Fruit fly (Drosophila melanogaster) whole organism, embryonic: Measurements from ENCODE around the gene kri.

Source experiments
- Bdp1 ChIP-seq: fragments of 200-800 bp; sonication (Bioruptor generic); optimal IDR thresholded peaks from 3 replicates; lab custom pipeline; 2016; ENCODE audit warnings: missing biosample characterization, missing genetic modification characterization
- C15 ChIP-seq: fragments of 200-800 bp; sonication (Bioruptor generic); IDR thresholded peaks from 3 replicates; pipeline ENCODE4 v1.3.6; 2022; ENCODE audit warnings: missing biosample characterization, missing genetic modification characterization
- CG10147 ChIP-seq: fragments of 200-800 bp; sonication (Bioruptor generic); optimal IDR thresholded peaks from 2 replicates; lab custom pipeline; 2019; ENCODE audit warnings: missing biosample characterization, mild to moderate bottlenecking, missing genetic modification characterization, moderate library complexity
- CG1024 ChIP-seq: fragments of 200-800 bp; sonication (Bioruptor generic); IDR thresholded peaks from 2 replicates; pipeline ENCODE4 v1.3.6; 2022; ENCODE audit warnings: missing biosample characterization, missing genetic modification characterization
- CG10366 ChIP-seq: fragments of 200-800 bp; sonication (Bioruptor generic); IDR thresholded peaks from 2 replicates; pipeline ENCODE4 v1.3.6; 2022; ENCODE audit warnings: missing biosample characterization, missing genetic modification characterization
- CG10654 ChIP-seq: fragments of 200-800 bp; sonication (Bioruptor generic); optimal IDR thresholded peaks from 2 replicates; lab custom pipeline; 2016; ENCODE audit warnings: missing biosample characterization, missing genetic modification characterization
- CG11247 ChIP-seq: fragments of 200-800 bp; sonication (Bioruptor generic); IDR thresholded peaks from 2 replicates; pipeline ENCODE4 v1.3.6; 2022; ENCODE audit warnings: missing biosample characterization, missing genetic modification characterization
- CG14860 ChIP-seq: fragments of 200-800 bp; sonication (Bioruptor generic); IDR thresholded peaks from 3 replicates; pipeline ENCODE4 v1.3.6; 2022; ENCODE audit warnings: missing biosample characterization, missing genetic modification characterization; ENCODE audit not compliant: partially characterized antibody
- CG15696 ChIP-seq: fragments of 200-800 bp; sonication (Bioruptor generic); optimal IDR thresholded peaks from 2 replicates; lab custom pipeline; 2019; ENCODE audit warnings: missing biosample characterization, mild to moderate bottlenecking, missing genetic modification characterization, moderate library complexity
- CG17359 ChIP-seq: fragments of 200-800 bp; sonication (Bioruptor generic); optimal IDR thresholded peaks from 3 replicates; lab custom pipeline; 2018; ENCODE audit warnings: missing biosample characterization, mild to moderate bottlenecking, missing genetic modification characterization, moderate library complexity
- CG17568 ChIP-seq: fragments of 200-800 bp; sonication (Bioruptor generic); optimal IDR thresholded peaks from 2 replicates; lab custom pipeline; 2018; ENCODE audit warnings: missing biosample characterization, mild to moderate bottlenecking, missing genetic modification characterization, moderate library complexity
- CG17912 ChIP-seq: fragments of 200-800 bp; sonication (Bioruptor generic); optimal IDR thresholded peaks from 2 replicates; lab custom pipeline; 2018; ENCODE audit warnings: missing biosample characterization, mild to moderate bottlenecking, missing genetic modification characterization
- CG2120 ChIP-seq: fragments of 200-800 bp; sonication (Bioruptor generic); optimal IDR thresholded peaks from 3 replicates; lab custom pipeline; 2016; ENCODE audit warnings: missing biosample characterization, missing genetic modification characterization
- CG2889 ChIP-seq: fragments of 200-800 bp; sonication (Bioruptor generic); IDR thresholded peaks from 3 replicates; pipeline ENCODE4 v1.3.6; 2022; ENCODE audit warnings: missing biosample characterization, missing genetic modification characterization
- CG3726 ChIP-seq: fragments of 200-800 bp; sonication (Bioruptor generic); IDR thresholded peaks from 3 replicates; pipeline ENCODE4, ENCODE4 v1.3.6; 2022; ENCODE audit warnings: missing biosample characterization, missing genetic modification characterization
- CG3847 ChIP-seq: fragments of 200-800 bp; sonication (Bioruptor generic); IDR thresholded peaks from 2 replicates; pipeline ENCODE4 v1.3.6; 2022; ENCODE audit warnings: missing biosample characterization, missing genetic modification characterization
- CG4617 ChIP-seq: fragments of 200-800 bp; sonication (Bioruptor generic); optimal IDR thresholded peaks from 3 replicates; lab custom pipeline; 2016; ENCODE audit warnings: missing biosample characterization, missing genetic modification characterization, borderline replicate concordance
- CG6175 ChIP-seq: fragments of 200-800 bp; sonication (Bioruptor generic); IDR thresholded peaks from 3 replicates; pipeline ENCODE4 v1.3.6; 2022; ENCODE audit warnings: missing biosample characterization, missing genetic modification characterization
- CG6654 ChIP-seq: fragments of 200-800 bp; sonication (Bioruptor generic); optimal IDR thresholded peaks from 2 replicates; lab custom pipeline; 2017; ENCODE audit warnings: missing biosample characterization, mild to moderate bottlenecking, missing genetic modification characterization
- CG7271 ChIP-seq: fragments of 200-800 bp; sonication (Bioruptor generic); optimal IDR thresholded peaks from 2 replicates; lab custom pipeline; 2018; ENCODE audit warnings: missing biosample characterization, mild to moderate bottlenecking, missing genetic modification characterization, moderate library complexity
- CG7357 ChIP-seq: fragments of 200-800 bp; sonication (Bioruptor generic); IDR thresholded peaks from 3 replicates; pipeline ENCODE4 v1.3.6; 2022; ENCODE audit warnings: missing biosample characterization, missing genetic modification characterization
- CG8944 ChIP-seq: fragments of 200-800 bp; sonication (Bioruptor generic); optimal IDR thresholded peaks from 3 replicates; lab custom pipeline; 2016; ENCODE audit warnings: missing biosample characterization, missing genetic modification characterization
- Chrac-16 ChIP-seq: fragments of 200-800 bp; sonication (Bioruptor generic); optimal IDR thresholded peaks from 3 replicates; lab custom pipeline; 2016; ENCODE audit warnings: missing biosample characterization, missing genetic modification characterization
- Dip3 ChIP-seq: fragments of 200-800 bp; sonication (Bioruptor generic); optimal IDR thresholded peaks from 3 replicates; lab custom pipeline; 2016; ENCODE audit warnings: missing biosample characterization, missing genetic modification characterization
- Dp ChIP-seq: fragments of 200-800 bp; sonication (Bioruptor generic); optimal IDR thresholded peaks from 2 replicates; lab custom pipeline; 2018; ENCODE audit warnings: missing biosample characterization, mild to moderate bottlenecking, missing genetic modification characterization, moderate library complexity
- Dref ChIP-seq: fragments of 200-800 bp; sonication (Bioruptor generic); IDR thresholded peaks from 2 replicates; pipeline ENCODE4 v1.3.6; 2022; ENCODE audit warnings: missing biosample characterization, missing genetic modification characterization
- Drgx ChIP-seq: fragments of 200-800 bp; sonication (Bioruptor generic); IDR thresholded peaks from 2 replicates; pipeline ENCODE4 v1.3.6; 2022; ENCODE audit warnings: missing biosample characterization, missing genetic modification characterization
- Fer2 ChIP-seq: fragments of 200-800 bp; sonication (Bioruptor generic); optimal IDR thresholded peaks from 2 replicates; lab custom pipeline; 2018; ENCODE audit warnings: missing biosample characterization, mild to moderate bottlenecking, missing genetic modification characterization, moderate library complexity
- H2.0 ChIP-seq: fragments of 200-800 bp; sonication (Bioruptor generic); IDR thresholded peaks from 2 replicates; pipeline ENCODE4 v1.3.6; 2022; ENCODE audit warnings: missing biosample characterization, missing genetic modification characterization
- HHEX ChIP-seq: fragments of 200-800 bp; sonication (Bioruptor generic); optimal IDR thresholded peaks from 3 replicates; lab custom pipeline; 2017; ENCODE audit warnings: missing biosample characterization, mild to moderate bottlenecking, missing genetic modification characterization, missing genetic modification reagents
- Lim3 ChIP-seq: fragments of 200-800 bp; sonication (Bioruptor generic); IDR thresholded peaks from 2 replicates; pipeline ENCODE4 v1.3.6; 2022; ENCODE audit warnings: missing biosample characterization, missing genetic modification characterization
- Poxn ChIP-seq: fragments of 200-800 bp; sonication (Bioruptor generic); IDR thresholded peaks from 2 replicates; pipeline ENCODE4 v1.3.6; 2022; ENCODE audit warnings: missing biosample characterization, missing genetic modification characterization
- Sry-δ ChIP-seq: fragments of 200-800 bp; sonication (Bioruptor generic); optimal IDR thresholded peaks from 2 replicates; lab custom pipeline; 2016; ENCODE audit warnings: missing biosample characterization, missing genetic modification characterization
- Vsx1 ChIP-seq: fragments of 200-800 bp; sonication (Bioruptor generic); optimal IDR thresholded peaks from 2 replicates; lab custom pipeline; 2017; ENCODE audit warnings: missing biosample characterization, mild to moderate bottlenecking, missing genetic modification characterization, missing genetic modification reagents
- Xrp1 ChIP-seq: fragments of 200-800 bp; sonication (Bioruptor generic); IDR thresholded peaks from 2 replicates; pipeline ENCODE4 v1.3.6; 2022; ENCODE audit warnings: missing biosample characterization, missing genetic modification characterization
- chinmo ChIP-seq: fragments of 200-800 bp; sonication (Bioruptor generic); IDR thresholded peaks from 4 replicates; pipeline ENCODE4 v1.3.6; 2022; ENCODE audit warnings: missing biosample characterization, missing genetic modification characterization; ENCODE audit not compliant: partially characterized antibody
- dati ChIP-seq: fragments of 200-800 bp; sonication (Bioruptor generic); IDR thresholded peaks from 2 replicates; pipeline ENCODE4 v1.3.6; 2022; ENCODE audit warnings: missing biosample characterization, missing genetic modification characterization
- fd3F ChIP-seq: fragments of 200-800 bp; sonication (Bioruptor generic); optimal IDR thresholded peaks from 2 replicates; lab custom pipeline; 2018; ENCODE audit warnings: missing biosample characterization, mild to moderate bottlenecking, missing genetic modification characterization, moderate library complexity
- gem ChIP-seq: fragments of 200-800 bp; sonication (Bioruptor generic); optimal IDR thresholded peaks from 2 replicates; lab custom pipeline; 2019; ENCODE audit warnings: missing biosample characterization, mild to moderate bottlenecking, missing genetic modification characterization, moderate library complexity
- gsb ChIP-seq: fragments of 200-800 bp; sonication (Bioruptor generic); IDR thresholded peaks from 2 replicates; pipeline ENCODE4 v1.3.6; 2022; ENCODE audit warnings: missing biosample characterization, missing genetic modification characterization
- hkb ChIP-seq, 2 experiments: fragments of 200-800 bp in 1 of 2; fragments of >200 bp in 1 of 2; sonication (Bioruptor generic) in 1 of 2; IDR thresholded peaks in 1 of 2; optimal IDR thresholded peaks in 1 of 2; 2 replicates each; pipeline versions ENCODE4 v1.3.6 to Lab custom; 2017 to 2022; ENCODE audit warnings: missing biosample characterization in 1 of 2, missing genetic modification characterization in 1 of 2
- insv ChIP-seq, 2 experiments: fragments of 200-800 bp; sonication (Bioruptor generic); optimal IDR thresholded peaks; 3 replicates each; lab custom pipeline; 2016 to 2018; ENCODE audit warnings: missing biosample characterization in 2 of 2, missing genetic modification characterization in 2 of 2
- jumu ChIP-seq: fragments of 200-800 bp; sonication (Bioruptor generic); optimal IDR thresholded peaks from 3 replicates; lab custom pipeline; 2016; ENCODE audit warnings: missing biosample characterization, missing genetic modification characterization
- maf-S ChIP-seq: fragments of 200-800 bp; sonication (Bioruptor generic); optimal IDR thresholded peaks from 2 replicates; lab custom pipeline; 2016; ENCODE audit warnings: missing biosample characterization, missing genetic modification characterization
- nmo ChIP-seq: fragments of 200-800 bp; sonication (Bioruptor generic); optimal IDR thresholded peaks from 2 replicates; lab custom pipeline; 2018; ENCODE audit warnings: missing biosample characterization, mild to moderate bottlenecking, missing genetic modification characterization, moderate library complexity
- pb ChIP-seq: fragments of 200-800 bp; sonication (Bioruptor generic); optimal IDR thresholded peaks from 3 replicates; lab custom pipeline; 2016; ENCODE audit warnings: missing biosample characterization, missing genetic modification characterization
- pnt ChIP-seq: fragments of 200-800 bp; sonication (Bioruptor generic); optimal IDR thresholded peaks from 3 replicates; lab custom pipeline; 2016; ENCODE audit warnings: missing biosample characterization, missing genetic modification characterization
- sens ChIP-seq: fragments of 200-800 bp; sonication (Bioruptor generic); peaks from one replicate; lab custom pipeline; 2016; ENCODE audit warnings: missing biosample characterization, missing genetic modification characterization
- seq ChIP-seq: fragments of 200-800 bp; sonication (Bioruptor generic); IDR thresholded peaks from 2 replicates; pipeline ENCODE4 v1.3.6; 2022; ENCODE audit warnings: missing biosample characterization, missing genetic modification characterization
- tna ChIP-seq: fragments of 200-800 bp; sonication (Bioruptor generic); IDR thresholded peaks from 2 replicates; pipeline ENCODE4 v1.3.6; 2022; ENCODE audit warnings: missing biosample characterization, missing genetic modification characterization; ENCODE audit not compliant: partially characterized antibody
- trem ChIP-seq: fragments of 200-800 bp; optimal IDR thresholded peaks from 3 replicates; lab custom pipeline; 2019; ENCODE audit warnings: missing biosample characterization, mild to moderate bottlenecking, missing genetic modification characterization, moderate library complexity
- yki ChIP-seq: fragments of >200 bp; optimal IDR thresholded peaks from 3 replicates; lab custom pipeline; 2018

The kri gene

dm6 chr3L:5793967-5794366 lies 16.8 kb upstream of the kri start, which contains the start of gene Bre1 (continued):
- TF ChIP-seq Dp (GFP tag; lab: Kevin White, UChicago) (peak; percentile 95), HHEX (GFP tag; lab: Kevin White, UChicago) (no peak), Xrp1 (no peak), yki (lab: Kevin White, UChicago) (no peak), CG17568 (no peak), sens (GFP tag; lab: Kevin White, UChicago) (peak; percentile 83), Poxn (GFP tag; lab: Robert Waterston, UW) (no peak), CG6654 (GFP tag; lab: Kevin White, UChicago) (no peak), nmo (GFP tag; lab: Kevin White, UChicago) (peak; percentile 55), CG10147 (peak; percentile 15), Drgx (GFP tag; lab: Robert Waterston, UW) (no peak), CG17359 (tag; lab: Kevin White, UChicago) (no peak), CG15696 (tag; lab: Kevin White, UChicago) (no peak), Vsx1 (GFP tag; lab: Kevin White, UChicago) (no peak), CG10366 (GFP tag; lab: Robert Waterston, UW) (no peak), C15 (GFP tag; lab: Robert Waterston, UW) (no peak), gsb (no peak), CG14860 (GFP tag; lab: Robert Waterston, UW) (no peak; the same call in 2 of the 3 replicates), CG6175 (GFP tag; lab: Robert Waterston, UW) (no peak), CG11247 (GFP tag; lab: Robert Waterston, UW) (no peak), insv (GFP tag; optimal IDR thresholded peaks at IDR 0.05; lab: Kevin White, UChicago) (no peak), maf-S (no peak), pnt (no peak), hkb (optimal IDR thresholded peaks at IDR 0.05; lab: Kevin White, UChicago) (no peak), hkb (GFP tag; IDR thresholded peaks at IDR 0.05; lab: Robert Waterston, UW) (no peak), pb (no peak), Fer2 (tag; lab: Kevin White, UChicago) (no peak), chinmo (GFP tag; lab: Robert Waterston, UW) (0 out of 4 replicates have a peak, but pooled peaks have one; percentile 73), trem (peak; percentile 82), dati (GFP tag; lab: Robert Waterston, UW) (no peak), Sry-δ (GFP tag; lab: Kevin White, UChicago) (peak; percentile 82), Dip3 (no peak), CG3726 (GFP tag; lab: Robert Waterston, UW) (no peak), seq (GFP tag; lab: Robert Waterston, UW) (no peak), CG3847 (GFP tag; lab: Robert Waterston, UW) (peak; percentile 44), CG2120 (GFP tag; lab: Kevin White, UChicago) (no peak), jumu (GFP tag; lab: Kevin White, UChicago) (no peak), CG4617 (GFP tag; lab: Kevin White, UChicago) (peak; percentile 93), fd3F (GFP tag; lab: Kevin White, UChicago) (no peak), gem (tag; lab: Kevin White, UChicago) (no peak), Bdp1 (GFP tag; lab: Kevin White, UChicago) (no peak), H2.0 (no peak), CG17912 (GFP tag; lab: Kevin White, UChicago) (no peak), CG2889 (GFP tag; lab: Robert Waterston, UW) (no peak), Lim3 (GFP tag; lab: Robert Waterston, UW) (no peak), CG7271 (no peak), tna (GFP tag; lab: Robert Waterston, UW) (peak; percentile 53), Dref (GFP tag; lab: Robert Waterston, UW) (peak; percentile 97), CG7357 (GFP tag; lab: Robert Waterston, UW) (no peak), CG1024 (GFP tag; lab: Robert Waterston, UW) (no peak), CG8944 (GFP tag; lab: Kevin White, UChicago) (no peak), Chrac-16 (GFP tag; lab: Kevin White, UChicago) (no peak), CG10654 (GFP tag; lab: Kevin White, UChicago) (no peak)
